Worm (Caenorhabditis elegans) whole organism, L3 larva: Measurements from ENCODE around the gene fbxa-48.

Experiments
- R02D3.7 ChIP-seq: fragments of 150-350 bp; optimal IDR thresholded peaks from 2 replicates; lab custom pipeline; 2014; ENCODE audit warnings: missing biosample characterization, missing genetic modification characterization
- ZK546.5 ChIP-seq: sonication (generic microtip); optimal IDR thresholded peaks from 2 replicates; lab custom pipeline; 2017; ENCODE audit warnings: missing biosample characterization, missing genetic modification characterization
- aly-2 ChIP-seq: fragments of 150-350 bp; optimal IDR thresholded peaks from 2 replicates; lab custom pipeline; 2014; ENCODE audit warnings: missing biosample characterization, missing genetic modification characterization
- ama-1 ChIP-seq: fragments of 150-350 bp; optimal IDR thresholded peaks from 2 replicates; lab custom pipeline; 2018
- ceh-16 ChIP-seq: sonication (generic microtip); optimal IDR thresholded peaks from 2 replicates; lab custom pipeline; 2017; ENCODE audit warnings: missing biosample characterization, missing genetic modification characterization
- ceh-28 ChIP-seq: fragments of 150-350 bp; optimal IDR thresholded peaks from 2 replicates; lab custom pipeline; 2014; ENCODE audit warnings: missing biosample characterization, missing genetic modification reagents, missing genetic modification characterization
- ceh-82 ChIP-seq: fragments of 150-350 bp; optimal IDR thresholded peaks from 2 replicates; lab custom pipeline; 2014; ENCODE audit warnings: missing biosample characterization, missing genetic modification characterization
- ceh-9 ChIP-seq: sonication (generic microtip); optimal IDR thresholded peaks from 2 replicates; lab custom pipeline; 2018; ENCODE audit warnings: missing biosample characterization, missing genetic modification characterization
- daf-12 ChIP-seq: fragments of 150-350 bp; optimal IDR thresholded peaks from 2 replicates; lab custom pipeline; 2014; ENCODE audit warnings: missing biosample characterization, missing genetic modification reagents, missing genetic modification characterization
- egl-5 ChIP-seq: fragments of 150-350 bp; optimal IDR thresholded peaks from 2 replicates; lab custom pipeline; 2017; ENCODE audit warnings: missing biosample characterization, missing genetic modification reagents, missing genetic modification characterization, inconsistent platforms
- elt-1 ChIP-seq: fragments of 150-350 bp; optimal IDR thresholded peaks from 2 replicates; lab custom pipeline; 2014; ENCODE audit warnings: missing biosample characterization, missing genetic modification characterization
- elt-2 ChIP-seq: sonication (generic microtip); optimal IDR thresholded peaks from 2 replicates; lab custom pipeline; 2016; ENCODE audit warnings: missing genetic modification reagents, mild to moderate bottlenecking, missing genetic modification characterization, missing compliant biosample characterization
- elt-3 ChIP-seq, 3 experiments: fragments of 150-350 bp in 1 of 3; sonication (generic microtip) in 2 of 3; optimal IDR thresholded peaks; 2 replicates in 2 of 3; 4 replicates in 1 of 3; lab custom pipeline; 2014 to 2017; ENCODE audit warnings: missing biosample characterization in 3 of 3, missing genetic modification characterization in 3 of 3
- eor-1 ChIP-seq, 2 experiments: fragments of 150-350 bp; optimal IDR thresholded peaks; 2 replicates each; lab custom pipeline; 2014 to 2018; ENCODE audit warnings: missing biosample characterization in 2 of 2, missing genetic modification characterization in 2 of 2
- fkh-2 ChIP-seq: fragments of 150-350 bp; optimal IDR thresholded peaks from 2 replicates; lab custom pipeline; 2014; ENCODE audit warnings: missing biosample characterization, missing genetic modification reagents, missing genetic modification characterization
- hmg-11 ChIP-seq: sonication (generic microtip); optimal IDR thresholded peaks from 2 replicates; lab custom pipeline; 2016; ENCODE audit warnings: missing genetic modification characterization, missing compliant biosample characterization
- lin-15B ChIP-seq: fragments of 150-350 bp; optimal IDR thresholded peaks from 2 replicates; lab custom pipeline; 2014; ENCODE audit warnings: missing biosample characterization, missing genetic modification characterization
- lin-39 ChIP-seq: fragments of 150-350 bp; optimal IDR thresholded peaks from 2 replicates; lab custom pipeline; 2018; ENCODE audit warnings: missing biosample characterization, missing genetic modification reagents, missing genetic modification characterization
- lsy-12 ChIP-seq: sonication (generic microtip); optimal IDR thresholded peaks from 2 replicates; lab custom pipeline; 2016; ENCODE audit warnings: mild to moderate bottlenecking, missing genetic modification characterization, missing compliant biosample characterization
- mdl-1 ChIP-seq: fragments of 150-350 bp; optimal IDR thresholded peaks from 2 replicates; lab custom pipeline; 2014; ENCODE audit warnings: missing biosample characterization, missing genetic modification characterization
- mml-1 ChIP-seq: fragments of 150-350 bp; sonication (generic microtip); optimal IDR thresholded peaks from 3 replicates; lab custom pipeline; 2014; ENCODE audit warnings: missing biosample characterization, missing genetic modification characterization
- nfya-1 ChIP-seq: sonication (generic microtip); optimal IDR thresholded peaks from 2 replicates; lab custom pipeline; 2017; ENCODE audit warnings: missing genetic modification characterization, mild to moderate bottlenecking, missing compliant biosample characterization, antibody characterized with exemption, moderate library complexity; ENCODE audit not compliant: insufficient read depth
- nhr-11 ChIP-seq: fragments of 150-350 bp; optimal IDR thresholded peaks from 2 replicates; lab custom pipeline; 2014; ENCODE audit warnings: missing biosample characterization, missing genetic modification characterization
- nhr-12 ChIP-seq: fragments of 150-350 bp; optimal IDR thresholded peaks from 2 replicates; lab custom pipeline; 2014; ENCODE audit warnings: missing biosample characterization, missing genetic modification characterization
- nhr-23 ChIP-seq: fragments of 150-350 bp; optimal IDR thresholded peaks from 2 replicates; lab custom pipeline; 2014; ENCODE audit warnings: missing biosample characterization, missing genetic modification reagents, missing genetic modification characterization
- nhr-237 ChIP-seq: fragments of 150-350 bp; optimal IDR thresholded peaks from 2 replicates; lab custom pipeline; 2014; ENCODE audit warnings: missing biosample characterization, missing genetic modification characterization
- nhr-28 ChIP-seq: fragments of 150-350 bp; optimal IDR thresholded peaks from 2 replicates; lab custom pipeline; 2014; ENCODE audit warnings: missing biosample characterization, missing genetic modification characterization
- nhr-43 ChIP-seq: sonication (generic microtip); optimal IDR thresholded peaks from 2 replicates; lab custom pipeline; 2016; ENCODE audit warnings: mild to moderate bottlenecking, missing genetic modification characterization, missing compliant biosample characterization; ENCODE audit not compliant: poor library complexity, severe bottlenecking
- nhr-76 ChIP-seq: fragments of 150-350 bp; sonication (generic microtip); optimal IDR thresholded peaks from 5 replicates; lab custom pipeline; 2014; ENCODE audit warnings: missing biosample characterization, missing genetic modification characterization
- pha-4 ChIP-seq: fragments of 150-350 bp; optimal IDR thresholded peaks from 2 replicates; lab custom pipeline; 2014; ENCODE audit warnings: missing biosample characterization, missing genetic modification reagents, missing genetic modification characterization
- pqm-1 ChIP-seq: fragments of 150-350 bp; optimal IDR thresholded peaks from 2 replicates; lab custom pipeline; 2017; ENCODE audit warnings: missing biosample characterization, missing genetic modification characterization, inconsistent platforms
- sea-2 ChIP-seq: fragments of 150-350 bp; sonication (generic microtip); optimal IDR thresholded peaks from 4 replicates; lab custom pipeline; 2014; ENCODE audit warnings: missing biosample characterization, missing genetic modification reagents, missing genetic modification characterization
- skn-1 ChIP-seq: fragments of 150-350 bp; optimal IDR thresholded peaks from 2 replicates; lab custom pipeline; 2014; ENCODE audit warnings: missing biosample characterization, missing genetic modification characterization
- tbx-2 ChIP-seq: sonication (generic microtip); optimal IDR thresholded peaks from 2 replicates; lab custom pipeline; 2016; ENCODE audit warnings: mild to moderate bottlenecking, missing genetic modification characterization, missing compliant biosample characterization
- unc-39 ChIP-seq: sonication (generic microtip); optimal IDR thresholded peaks from 4 replicates; lab custom pipeline; 2017; ENCODE audit warnings: missing biosample characterization, missing genetic modification characterization
- unc-62 ChIP-seq: fragments of 150-350 bp; sonication (generic microtip); optimal IDR thresholded peaks from 4 replicates; lab custom pipeline; 2014; ENCODE audit warnings: missing biosample characterization, missing genetic modification reagents, missing genetic modification characterization
- zag-1 ChIP-seq: fragments of 150-350 bp; optimal IDR thresholded peaks from 2 replicates; lab custom pipeline; 2014; ENCODE audit warnings: missing biosample characterization, missing genetic modification characterization
- ztf-11 ChIP-seq: fragments of 150-350 bp; optimal IDR thresholded peaks from 2 replicates; lab custom pipeline; 2014; ENCODE audit warnings: missing biosample characterization, missing genetic modification characterization
- ztf-4 ChIP-seq: fragments of 150-350 bp; optimal IDR thresholded peaks from 2 replicates; lab custom pipeline; 2014; ENCODE audit warnings: missing biosample characterization, missing genetic modification characterization

fbxa-48 gene

ce11 chrIII:2272075-2272474 lies at the start of gene fbxa-48:
TSS of gene fbxa-48 (minus strand) at chrIII:2272175.
- peak; percentile 38 for TF ChIP-seq elt-2 (tag; lab: Kevin White, UChicago)
- TF ChIP-seq pqm-1 (tag; lab: Kevin White, UChicago): peak; percentile 2
- no peak for TF ChIP-seq lsy-12

DNA sequence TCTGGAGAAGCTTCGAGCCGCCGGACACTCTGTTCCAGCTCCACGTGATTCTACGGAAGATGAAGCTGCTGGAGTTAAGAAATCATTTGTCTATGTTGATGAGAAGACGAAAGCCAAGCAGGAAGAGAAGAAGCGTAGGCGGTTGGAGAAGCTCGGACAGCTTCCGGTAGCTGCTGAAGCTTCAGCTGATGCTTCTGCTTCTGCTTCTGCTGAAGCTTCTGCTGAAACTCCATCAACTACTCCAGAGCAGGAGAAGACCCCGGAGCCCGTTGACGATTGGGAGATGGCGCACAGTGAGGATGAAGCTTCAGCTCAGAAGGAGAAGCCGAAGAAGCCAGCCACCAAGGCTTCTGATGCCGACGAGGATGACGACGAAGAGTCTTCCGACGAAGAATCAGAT lies 44.5 kb upstream of the fbxa-48 start:
- TF ChIP-seq ceh-9 (tag; lab: Kevin White, UChicago) (no peak), nfya-1 (no peak), egl-5 (tag; lab: Kevin White, UChicago) (no peak), pha-4 (tag; lab: Kevin White, UChicago) (no peak), nhr-28 (tag; lab: Kevin White, UChicago) (no peak), mdl-1 (tag; lab: Kevin White, UChicago) (no peak), tbx-2 (tag; lab: Kevin White, UChicago) (no peak), elt-2 (tag; lab: Kevin White, UChicago) (no peak), nhr-237 (tag; lab: Kevin White, UChicago) (no peak), ceh-82 (tag; lab: Kevin White, UChicago) (no peak), nhr-43 (tag; lab: Kevin White, UChicago) (no peak), nhr-11 (tag; lab: Kevin White, UChicago) (no peak), ceh-16 (tag; lab: Kevin White, UChicago) (no peak), unc-62 (no peak), mml-1 (no peak), elt-1 (tag; lab: Kevin White, UChicago) (no peak)

DNA sequence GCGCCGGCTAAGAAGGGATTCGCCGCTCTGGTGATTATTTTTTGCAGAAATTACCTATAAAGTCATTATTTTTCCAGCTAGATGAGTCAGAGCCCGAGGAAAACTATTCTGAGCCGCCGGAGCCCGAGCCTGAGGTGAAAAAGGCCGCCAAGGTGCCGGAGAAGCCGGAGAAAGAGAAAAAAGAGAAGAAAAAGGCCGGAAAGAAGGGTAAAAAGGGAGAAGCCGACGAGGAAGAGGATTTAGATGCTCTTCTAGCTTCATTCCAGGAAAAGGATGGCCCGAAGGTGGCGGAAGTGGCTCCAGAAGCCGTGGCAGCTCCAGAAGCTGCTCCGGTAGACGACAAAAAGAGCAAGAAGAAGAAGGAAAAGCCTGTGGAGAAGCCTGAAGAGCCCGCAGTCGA lies 42.7 kb upstream of the fbxa-48 start:
- TF ChIP-seq R02D3.7 (no peak), nhr-23 (tag; lab: Kevin White, UChicago) (no peak), nhr-237 (tag; lab: Kevin White, UChicago) (no peak), nfya-1 (no peak), eor-1 (tag; optimal IDR thresholded peaks at IDR 0.05; lab: Kevin White, UChicago) (no peak), lsy-12 (no peak), pqm-1 (tag; lab: Kevin White, UChicago) (no peak), hmg-11 (tag; lab: Kevin White, UChicago) (no peak), ama-1 (lab: Kevin White, UChicago) (no peak), zag-1 (tag; lab: Kevin White, UChicago) (no peak), ztf-11 (no peak), elt-3 (tag; optimal IDR thresholded peaks at IDR 0.05; lab: Kevin White, UChicago) (no peak), nhr-43 (tag; lab: Kevin White, UChicago) (no peak), sea-2 (no peak), ceh-16 (tag; lab: Kevin White, UChicago) (no peak)

DNA sequence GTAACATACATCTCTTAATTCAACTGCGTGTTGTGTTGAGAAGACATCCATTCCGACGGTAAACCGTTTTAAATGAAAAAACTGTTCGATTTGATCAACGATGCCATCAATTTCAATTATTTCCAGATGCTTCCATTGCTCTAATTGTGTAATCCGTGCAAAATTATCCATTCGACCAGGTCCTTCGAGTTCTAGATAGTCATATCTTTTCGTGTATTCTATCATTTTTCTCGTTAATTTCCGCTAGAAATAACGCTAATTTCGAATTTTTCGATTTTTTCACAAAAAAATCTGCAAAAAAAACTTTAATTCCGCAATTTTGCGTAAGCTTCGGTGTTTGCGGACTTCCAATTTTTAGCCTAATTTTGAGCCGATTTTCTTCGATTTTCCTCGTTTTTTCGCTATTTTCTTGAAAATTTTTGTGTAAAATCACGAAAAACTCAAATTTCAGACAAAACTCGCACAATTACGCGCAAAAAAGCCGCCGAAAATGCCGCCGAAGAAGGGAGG lies 42.1 kb upstream of the fbxa-48 start, which contains the start of the genes fbxa-66 and iffb-1:
TSS of gene fbxa-66 (minus strand) at position 51 of the 510 bp plus-strand sequence.
TSS of gene iffb-1 (plus strand) at position 452 of the 510 bp plus-strand sequence.
- TF ChIP-seq pha-4 (tag; lab: Kevin White, UChicago) (peak; percentile 24), skn-1 (tag; lab: Kevin White, UChicago) (no peak), hmg-11 (tag; lab: Kevin White, UChicago) (peak; percentile 51)

ce11 chrIII:2310996-2311395 lies 39.0 kb upstream of the fbxa-48 start:
- TF ChIP-seq ZK546.5 (no peak), elt-2 (tag; lab: Kevin White, UChicago) (peak; percentile 50), aly-2 (no peak), pqm-1 (tag; lab: Kevin White, UChicago) (peak; percentile 4), pha-4 (tag; lab: Kevin White, UChicago) (peak; percentile 23)

- TF ChIP-seq ztf-4 (tag; lab: Kevin White, UChicago) (no peak), daf-12 (no peak), ceh-82 (tag; lab: Kevin White, UChicago) (no peak), elt-2 (tag; lab: Kevin White, UChicago) (no peak), pqm-1 (tag; lab: Kevin White, UChicago) (no peak), nhr-12 (tag; lab: Kevin White, UChicago) (no peak), fkh-2 (tag; lab: Kevin White, UChicago) (no peak), unc-39 (no peak), sea-2 (no peak), lin-39 (no peak), pha-4 (tag; lab: Kevin White, UChicago) (no peak), nhr-76 (tag; lab: Kevin White, UChicago) (no peak), eor-1 (tag; optimal IDR thresholded peaks at IDR 0.05; lab: Kevin White, UChicago) (no peak), mdl-1 (tag; lab: Kevin White, UChicago) (no peak), lin-15B (tag; lab: Kevin White, UChicago) (no peak), nfya-1 (no peak), nhr-11 (tag; lab: Kevin White, UChicago) (no peak), nhr-23 (tag; lab: Kevin White, UChicago) (no peak), ceh-28 (tag; lab: Kevin White, UChicago) (no peak)
Measured at ce11 chrIII:2308026-2308425, 36.1 kb upstream of the fbxa-48 start, which contains the start of the genes fbxa-1 and Y54F10BM.20. TSS of gene fbxa-1 (minus strand) at chrIII:2308126. TSS of gene Y54F10BM.20 (plus strand) at chrIII:2308256.
